Worm (Caenorhabditis elegans) whole organism, late embryonic: ENCODE data around the gene dpy-3.

ENCODE experiments used
- ceh-31 ChIP-seq: sonication (generic microtip); optimal IDR thresholded peaks from 2 replicates; lab custom pipeline; 2016; ENCODE audit warnings: missing genetic modification characterization, missing compliant biosample characterization
- dmd-4 ChIP-seq: sonication (generic microtip); optimal IDR thresholded peaks from 2 replicates; lab custom pipeline; 2016; ENCODE audit warnings: borderline replicate concordance, missing genetic modification characterization, missing compliant biosample characterization
- fkh-10 ChIP-seq: fragments of 150-350 bp; optimal IDR thresholded peaks from 2 replicates; lab custom pipeline; 2014; ENCODE audit warnings: missing biosample characterization, missing genetic modification reagents, missing genetic modification characterization
- odd-2 ChIP-seq: sonication (generic microtip); optimal IDR thresholded peaks from 2 replicates; lab custom pipeline; 2017; ENCODE audit warnings: antibody characterized with exemption, mild to moderate bottlenecking, missing genetic modification characterization, missing compliant biosample characterization
- pha-4 ChIP-seq: fragments of 150-350 bp; optimal IDR thresholded peaks from 2 replicates; lab custom pipeline; 2018; ENCODE audit warnings: missing biosample characterization, missing genetic modification reagents, missing genetic modification characterization
- pqm-1 ChIP-seq: sonication (generic microtip); optimal IDR thresholded peaks from 2 replicates; lab custom pipeline; 2016; ENCODE audit warnings: missing genetic modification characterization, missing compliant biosample characterization

- TF ChIP-seq ceh-31 (tag; lab: Kevin White, UChicago) (no peak), odd-2 (tag; lab: Kevin White, UChicago) (no peak), fkh-10 (GFP tag; lab: Kevin White, UChicago) (no peak), pha-4 (tag; lab: Kevin White, UChicago) (no peak), dmd-4 (tag; lab: Kevin White, UChicago) (no peak), pqm-1 (no peak)
Observed at ce11 chrX:2144875-2145274, 572 bp downstream of the dpy-3 start.
